Fruit fly (Drosophila melanogaster) whole organism, wandering third instar larva: ENCODE data around the gene Arl6IP1.

Experiments
- CG32264 ChIP-seq: fragments of 200-800 bp; sonication (Bioruptor generic); optimal IDR thresholded peaks from 2 replicates; lab custom pipeline; 2016; ENCODE audit warnings: missing biosample characterization, missing genetic modification characterization
- CG9705 ChIP-seq: fragments of 200-800 bp; sonication (Bioruptor generic); optimal IDR thresholded peaks from 2 replicates; lab custom pipeline; 2018; ENCODE audit warnings: missing biosample characterization, mild to moderate bottlenecking, missing genetic modification characterization
- CrebA ChIP-seq: fragments of 200-800 bp; sonication (Bioruptor generic); optimal IDR thresholded peaks from 2 replicates; lab custom pipeline; 2016; ENCODE audit warnings: missing biosample characterization, mild to moderate bottlenecking, missing genetic modification characterization, borderline replicate concordance
- Dfd ChIP-seq: fragments of >200 bp; optimal IDR thresholded peaks from 2 replicates; lab custom pipeline; 2017; ENCODE audit warnings: missing biosample characterization, missing genetic modification characterization
- GATAd ChIP-seq: sonication (Bioruptor generic); optimal IDR thresholded peaks from 2 replicates; lab custom pipeline; 2016; ENCODE audit warnings: missing biosample characterization, missing genetic modification characterization
- HLH106 ChIP-seq: fragments of 200-800 bp; optimal IDR thresholded peaks from 3 replicates; lab custom pipeline; 2019; ENCODE audit warnings: missing biosample characterization, mild to moderate bottlenecking, missing genetic modification characterization, moderate library complexity
- Hnf4 ChIP-seq: fragments of 200-800 bp; sonication (Bioruptor generic); optimal IDR thresholded peaks from 2 replicates; lab custom pipeline; 2016; ENCODE audit warnings: missing biosample characterization, mild to moderate bottlenecking, missing genetic modification characterization
- Hr83 ChIP-seq: fragments of 200-300 bp; sonication (Bioruptor generic); optimal IDR thresholded peaks from 2 replicates; lab custom pipeline; 2016; ENCODE audit warnings: missing biosample characterization, mild to moderate bottlenecking, missing genetic modification characterization, moderate library complexity; ENCODE audit not compliant: poor library complexity, severe bottlenecking
- Myc ChIP-seq: fragments of >200 bp; optimal IDR thresholded peaks from 2 replicates; lab custom pipeline; 2017
- OdsH ChIP-seq: fragments of 200-800 bp; sonication (Bioruptor generic); optimal IDR thresholded peaks from 2 replicates; lab custom pipeline; 2016; ENCODE audit warnings: missing biosample characterization, mild to moderate bottlenecking, missing genetic modification characterization
- Rel ChIP-seq, 2 experiments: fragments of 200-800 bp; sonication (Bioruptor generic) in 1 of 2; optimal IDR thresholded peaks; 2 replicates in 1 of 2; 3 replicates in 1 of 2; lab custom pipeline; 2016 to 2019; ENCODE audit warnings: mild to moderate bottlenecking in 2 of 2, missing biosample characterization in 2 of 2, missing genetic modification characterization in 2 of 2, moderate library complexity in 1 of 2
- Sp1 ChIP-seq: fragments of 200-800 bp; sonication (Bioruptor generic); optimal IDR thresholded peaks from 3 replicates; lab custom pipeline; 2019; ENCODE audit warnings: missing biosample characterization, mild to moderate bottlenecking, missing genetic modification characterization, moderate library complexity
- Vsx2 ChIP-seq: fragments of 200-300, 225-300 bp; sonication (Bioruptor generic); optimal IDR thresholded peaks from 2 replicates; lab custom pipeline; 2018; ENCODE audit warnings: missing biosample characterization, missing genetic modification characterization; ENCODE audit not compliant: partially characterized antibody
- dl ChIP-seq, 2 experiments: fragments of 175-275, 200-275 bp in 1 of 2; fragments of 200-275 bp in 1 of 2; sonication (Bioruptor generic); optimal IDR thresholded peaks; lab custom pipeline; 2018; ENCODE audit warnings: mild to moderate bottlenecking in 2 of 2, missing biosample characterization in 2 of 2, missing genetic modification characterization in 2 of 2, moderate library complexity in 2 of 2; ENCODE audit not compliant: partially characterized antibody in 2 of 2, insufficient read depth in 1 of 2
- dsf ChIP-seq: sonication (Bioruptor generic); optimal IDR thresholded peaks from 2 replicates; lab custom pipeline; 2016; ENCODE audit warnings: missing biosample characterization, missing genetic modification characterization, borderline replicate concordance
- ey ChIP-seq: fragments of 200-800 bp; sonication (Bioruptor generic); optimal IDR thresholded peaks from 2 replicates; lab custom pipeline; 2016; ENCODE audit warnings: missing biosample characterization, missing genetic modification characterization
- fru ChIP-seq: fragments of 200-800 bp; sonication (Bioruptor generic); optimal IDR thresholded peaks from 3 replicates; lab custom pipeline; 2016; ENCODE audit warnings: missing biosample characterization, mild to moderate bottlenecking, missing genetic modification characterization
- h ChIP-seq: fragments of 200-800 bp; sonication (Bioruptor generic); optimal IDR thresholded peaks from 3 replicates; lab custom pipeline; 2016; ENCODE audit warnings: missing biosample characterization, mild to moderate bottlenecking, missing genetic modification characterization
- pan ChIP-seq: fragments of >200 bp; optimal IDR thresholded peaks from 2 replicates; lab custom pipeline; 2017
- psq ChIP-seq: fragments of 200-800 bp; sonication (Bioruptor generic); optimal IDR thresholded peaks from 3 replicates; lab custom pipeline; 2017; ENCODE audit warnings: missing biosample characterization, mild to moderate bottlenecking, missing genetic modification characterization, moderate library complexity
- sage ChIP-seq: fragments of 200-800 bp; sonication (Bioruptor generic); optimal IDR thresholded peaks from 2 replicates; lab custom pipeline; 2016; ENCODE audit warnings: missing biosample characterization, mild to moderate bottlenecking, missing genetic modification characterization
- sv ChIP-seq: fragments of 200-800 bp; sonication (Bioruptor generic); optimal IDR thresholded peaks from 3 replicates; lab custom pipeline; 2016; ENCODE audit warnings: missing biosample characterization, missing genetic modification characterization
- tai ChIP-seq: sonication (Bioruptor generic); optimal IDR thresholded peaks from 2 replicates; lab custom pipeline; 2016; ENCODE audit warnings: missing biosample characterization, missing genetic modification characterization
- usp ChIP-seq: fragments of >200 bp; optimal IDR thresholded peaks from 2 replicates; lab custom pipeline; 2017; ENCODE audit warnings: missing biosample characterization, missing genetic modification characterization

Gene Arl6IP1

DNA sequence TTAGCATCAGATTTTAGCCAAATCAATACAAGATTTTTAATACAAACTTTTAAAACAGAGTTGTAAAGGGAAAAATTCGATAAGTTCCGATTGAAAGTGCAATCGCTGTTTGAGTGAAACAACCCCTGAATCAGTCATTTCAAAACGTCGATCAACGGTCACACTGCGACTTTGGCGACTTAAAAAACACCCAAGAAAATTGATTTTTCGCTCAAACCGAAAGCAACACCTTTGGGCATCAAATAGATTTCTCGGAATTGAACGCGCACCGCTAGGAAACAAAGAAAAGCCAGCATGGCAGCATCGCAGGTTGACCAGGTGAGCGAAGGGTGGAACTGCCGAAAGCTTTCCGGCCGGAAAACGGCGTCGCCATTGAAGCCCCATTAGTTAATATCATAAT is at the start of gene Arl6IP1:
Gene Arl6IP1, plus strand, starts transcription at position 15 of the 400 bp plus-strand sequence.
- TF ChIP-seq sage (GFP tag; lab: Kevin White, UChicago) = no peak
- no peak for TF ChIP-seq CrebA (GFP tag; lab: Kevin White, UChicago)
- TF ChIP-seq OdsH (GFP tag; lab: Kevin White, UChicago) = no peak
- no peak for TF ChIP-seq Hr83 (GFP tag; lab: Kevin White, UChicago)
- TF ChIP-seq Dfd (GFP tag; lab: Kevin White, UChicago) = no peak
- TF ChIP-seq Sp1 (GFP tag; lab: Kevin White, UChicago) = no peak
- TF ChIP-seq usp = no peak
- no peak for TF ChIP-seq ey
- no peak for TF ChIP-seq dl (GFP tag; optimal IDR thresholded peaks at IDR 0.05; lab: Kevin White, UChicago; ENCODE audit: insufficient read depth in 1 of 2, partially characterized antibody in 2 of 2)
- no peak for TF ChIP-seq dsf (GFP tag; lab: Kevin White, UChicago)
- TF ChIP-seq, all 38 proteins: peak for 0

DNA sequence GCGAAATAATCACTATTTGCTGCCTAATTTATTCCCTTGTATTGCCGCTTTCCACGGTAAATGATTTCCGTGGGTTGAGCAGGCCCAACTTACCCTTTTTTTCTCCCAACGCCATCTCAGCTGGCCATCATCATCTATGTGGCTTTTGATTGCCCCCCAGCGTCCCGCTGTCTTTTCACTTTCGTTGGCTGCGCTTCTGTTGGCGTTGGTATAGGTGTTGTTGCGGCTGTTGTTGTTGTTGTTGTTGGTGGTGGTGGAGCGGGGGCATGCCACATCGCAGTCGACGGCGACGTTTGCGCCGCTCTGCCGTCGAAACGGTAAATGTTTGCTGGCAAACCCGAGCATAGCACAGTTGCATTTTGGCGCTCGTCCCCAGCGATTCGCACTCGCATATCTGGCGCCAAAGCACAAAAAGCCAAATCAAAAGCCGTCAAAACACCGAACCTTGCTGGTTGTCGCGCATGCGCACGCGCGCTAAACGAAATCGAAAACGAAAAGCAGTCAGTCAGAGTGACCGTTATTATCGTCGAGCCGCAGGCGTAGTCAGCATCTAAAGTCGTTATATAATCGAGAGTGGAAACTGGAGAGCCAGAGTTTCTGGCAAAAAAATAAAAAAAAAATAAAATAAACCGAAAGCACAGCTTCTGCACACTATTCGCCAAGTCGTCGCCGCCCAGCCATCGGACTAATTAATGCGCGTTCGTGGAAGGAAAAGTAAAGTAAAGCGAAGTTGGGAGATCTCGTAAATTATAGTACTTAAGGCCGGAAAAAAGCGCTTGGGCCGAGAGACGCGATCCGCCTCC is 49.1 kb upstream of the Arl6IP1 start, which contains the start of gene CG14892:
Gene CG14892, plus strand, starts transcription at position 359 of the 803 bp plus-strand sequence.
- TF ChIP-seq pan (lab: Kevin White, UChicago) (peak; percentile 11), HLH106 (tag; lab: Kevin White, UChicago) (no peak)

DNA sequence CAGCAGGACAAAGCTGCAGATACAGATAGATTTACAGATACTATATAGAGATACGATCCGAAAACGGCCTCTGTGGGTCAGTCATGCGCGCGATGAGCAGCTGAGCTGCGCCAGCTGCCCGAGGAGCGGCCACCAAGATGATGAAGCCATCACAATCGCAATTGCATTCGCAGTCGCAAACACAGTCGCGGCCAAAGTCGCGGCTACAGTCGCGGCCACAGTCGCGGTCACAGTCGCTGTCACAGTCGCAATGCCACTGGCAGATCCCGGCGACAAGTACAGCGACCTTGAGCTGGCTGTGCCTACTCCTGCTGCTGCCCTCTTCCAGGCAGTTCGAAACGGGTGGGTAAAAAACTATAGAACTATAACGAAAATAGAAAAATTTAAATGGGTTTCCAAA is 48.4 kb upstream of the Arl6IP1 start:
- TF ChIP-seq sage (GFP tag; lab: Kevin White, UChicago) (no peak), ey (no peak)

DNA sequence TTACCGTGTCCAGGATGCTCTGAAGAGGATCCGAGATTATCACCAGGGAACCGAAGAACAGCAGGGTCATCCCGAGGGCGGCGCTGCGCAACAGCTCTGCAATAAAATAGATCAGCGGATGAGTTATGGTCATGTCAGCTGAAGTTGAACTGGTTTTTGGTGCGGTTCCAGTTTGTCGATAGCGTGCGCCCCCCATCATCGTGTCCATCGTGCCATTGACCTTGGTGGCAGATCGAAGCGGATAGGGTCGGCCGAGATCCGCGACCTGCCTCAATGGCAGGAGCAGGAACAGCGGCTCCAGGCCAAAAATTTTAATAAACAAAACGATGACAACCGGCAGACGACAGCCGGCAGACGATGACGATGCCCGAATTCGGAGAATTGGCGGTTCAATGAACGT is 43.8 kb upstream of the Arl6IP1 start:
- no peak for TF ChIP-seq psq (GFP tag; lab: Kevin White, UChicago)
- TF ChIP-seq h = no peak
- TF ChIP-seq usp = no peak
- no peak for TF ChIP-seq Dfd (GFP tag; lab: Kevin White, UChicago)
- TF ChIP-seq Vsx2 (GFP tag; lab: Kevin White, UChicago) = no peak
- no peak for TF ChIP-seq CG32264 (GFP tag; lab: Kevin White, UChicago)

DNA sequence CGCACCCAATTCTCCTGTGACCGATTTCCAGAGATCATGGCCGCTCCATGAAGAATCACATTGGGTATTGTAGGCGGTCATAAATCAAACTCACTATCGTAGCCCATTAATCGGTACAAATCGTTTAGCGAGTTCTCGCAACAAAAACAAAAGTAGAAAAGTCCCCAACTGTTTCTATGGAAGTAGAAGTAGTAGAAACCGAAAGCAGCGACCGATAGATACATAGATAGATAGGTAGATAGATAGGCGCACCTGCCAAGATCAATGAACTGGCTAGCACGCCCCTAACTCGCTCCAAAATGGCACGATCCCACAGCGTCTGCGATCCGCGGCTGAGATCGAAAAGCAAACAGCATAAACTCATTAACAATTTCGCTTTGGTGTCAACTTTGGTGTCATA is 42.7 kb upstream of the Arl6IP1 start:
- no peak for TF ChIP-seq sv (GFP tag; lab: Kevin White, UChicago)
- TF ChIP-seq Myc (lab: Kevin White, UChicago) = no peak
- TF ChIP-seq Hnf4 (GFP tag; lab: Kevin White, UChicago) = no peak
- no peak for TF ChIP-seq Rel (GFP tag; optimal IDR thresholded peaks at IDR 0.05; lab: Kevin White, UChicago)
- TF ChIP-seq Rel (tag; optimal IDR thresholded peaks at IDR 0.05; lab: Kevin White, UChicago) = no peak

DNA sequence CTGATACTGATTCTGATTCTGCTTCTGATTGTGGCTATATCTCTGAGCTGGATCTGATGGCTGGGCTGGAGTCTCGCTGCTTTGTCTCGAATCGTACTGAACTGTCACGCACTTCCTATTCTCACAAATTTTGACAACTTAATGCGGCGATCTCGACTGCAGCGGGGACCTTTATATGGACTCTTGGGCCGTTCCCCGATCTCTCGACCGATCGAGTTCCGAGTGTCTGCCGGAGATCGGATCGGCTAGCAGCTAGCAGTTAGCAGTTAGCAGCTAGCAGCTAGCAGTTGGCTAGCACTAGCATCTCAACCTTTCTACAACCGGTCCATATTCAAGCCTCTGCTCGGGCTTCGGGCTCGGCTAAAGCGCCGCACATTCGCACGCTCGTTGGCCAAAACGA is 38.7 kb upstream of the Arl6IP1 start, which contains the start of gene CG10345:
Gene CG10345, minus strand, starts transcription at position 147 of the 400 bp plus-strand sequence.
- TF ChIP-seq usp = no peak
- TF ChIP-seq tai (GFP tag; lab: Kevin White, UChicago) = no peak
- TF ChIP-seq fru = no peak
- TF ChIP-seq HLH106 (tag; lab: Kevin White, UChicago) = no peak
- TF ChIP-seq GATAd (GFP tag; lab: Kevin White, UChicago) = no peak
- no peak for TF ChIP-seq dsf (GFP tag; lab: Kevin White, UChicago)
- TF ChIP-seq dl (GFP tag; optimal IDR thresholded peaks at IDR 0.05; lab: Kevin White, UChicago; ENCODE audit: insufficient read depth in 1 of 2, partially characterized antibody in 2 of 2) = no peak

DNA sequence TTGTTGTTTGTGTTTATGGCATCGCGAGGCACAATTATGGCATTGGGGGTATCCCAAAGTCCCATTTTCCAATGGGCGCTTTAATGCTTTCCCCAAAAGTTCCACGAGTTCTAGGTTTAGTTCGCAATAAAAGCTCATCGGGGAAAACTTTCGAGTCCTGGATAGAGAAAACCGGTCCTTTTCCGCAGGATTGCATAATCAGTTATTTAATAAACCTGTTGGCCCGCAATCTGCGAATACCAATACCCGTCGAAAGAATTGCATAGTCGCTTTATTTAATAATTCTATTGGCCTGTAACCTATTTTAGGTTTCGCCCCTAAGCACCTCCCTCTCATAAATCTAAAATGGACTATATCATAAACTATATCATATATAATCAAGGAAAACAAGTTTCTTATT is 37.5 kb upstream of the Arl6IP1 start:
- TF ChIP-seq sage (GFP tag; lab: Kevin White, UChicago) (no peak), CG9705 (GFP tag; lab: Kevin White, UChicago) (no peak), pan (lab: Kevin White, UChicago) (no peak), dsf (GFP tag; lab: Kevin White, UChicago) (no peak), tai (GFP tag; lab: Kevin White, UChicago) (no peak), dl (GFP tag; optimal IDR thresholded peaks at IDR 0.05; lab: Kevin White, UChicago; ENCODE audit: insufficient read depth in 1 of 2, partially characterized antibody in 2 of 2) (no peak), CG32264 (GFP tag; lab: Kevin White, UChicago) (no peak)
